Fruit fly (Drosophila melanogaster) whole organism, embryonic: ENCODE data around the gene CG14341.

Source experiments
- Hsf ChIP-seq: fragments of 200-800 bp; sonication (Bioruptor generic); optimal IDR thresholded peaks from 3 replicates; lab custom pipeline; 2016; ENCODE audit warnings: missing biosample characterization, missing genetic modification characterization
- Meics ChIP-seq: fragments of 200-800 bp; sonication (Bioruptor generic); optimal IDR thresholded peaks from 2 replicates; lab custom pipeline; 2017; ENCODE audit warnings: missing biosample characterization, mild to moderate bottlenecking, missing genetic modification characterization
- ab ChIP-seq: fragments of 200-800 bp; sonication (Bioruptor generic); optimal IDR thresholded peaks from 2 replicates; lab custom pipeline; 2016; ENCODE audit warnings: missing biosample characterization, missing genetic modification characterization

DNA sequence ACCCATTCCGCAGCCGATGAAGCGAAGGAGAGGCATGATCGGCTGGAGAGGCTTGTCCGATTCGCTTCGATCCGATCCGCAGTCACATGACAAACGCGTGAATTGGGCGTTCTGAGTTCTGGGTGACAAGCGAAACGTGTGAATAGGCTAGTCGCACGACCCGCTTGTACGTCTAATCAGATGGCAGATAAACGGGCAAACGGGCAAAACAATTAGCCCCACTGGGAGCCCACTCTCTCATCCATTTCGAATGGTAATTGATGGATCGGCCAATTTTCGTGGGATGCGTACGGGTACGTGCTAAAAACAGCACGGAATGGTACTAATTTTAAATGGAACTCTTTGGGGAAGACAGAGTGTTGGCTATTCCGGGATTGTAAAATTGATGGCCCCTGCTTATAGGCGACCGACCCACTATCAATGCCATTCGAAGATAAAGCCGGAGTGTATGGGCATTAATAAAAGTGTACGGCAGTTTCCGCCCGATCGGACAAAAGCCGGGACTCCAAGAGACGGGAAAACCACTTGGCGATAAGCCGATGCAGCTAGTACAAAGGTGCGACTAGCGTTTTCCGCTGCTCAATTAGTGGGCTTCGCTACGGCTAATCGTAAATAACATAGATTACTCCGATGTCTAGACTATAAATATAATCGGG lies 38.7 kb upstream of the CG14341 start:
- TF ChIP-seq Hsf (GFP tag; lab: Kevin White, UChicago) (no peak), ab (GFP tag; lab: Kevin White, UChicago) (no peak), Meics (GFP tag; lab: Kevin White, UChicago) (no peak)
